Worm (Caenorhabditis elegans): Measurements from ENCODE around the gene F40G12.7.

Gene F40G12.7

DNA sequence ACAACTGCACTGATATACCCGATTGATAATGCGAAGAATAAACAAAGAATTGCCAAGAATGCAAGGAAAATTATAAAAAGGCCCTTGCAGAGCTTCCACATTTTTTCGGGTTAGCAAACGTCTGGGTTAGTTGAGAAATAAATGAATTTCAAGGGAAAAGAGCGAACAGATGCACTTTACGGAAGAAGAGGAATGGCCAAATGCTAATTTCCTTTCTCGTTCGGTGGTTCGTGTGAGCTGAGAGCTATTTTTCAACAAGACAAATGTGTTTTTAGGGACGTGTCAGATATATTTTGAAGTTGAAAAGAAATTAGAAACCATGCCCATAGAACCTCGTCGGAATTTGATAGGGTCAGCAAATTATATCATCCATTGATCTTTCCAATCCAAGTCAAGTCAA is 13.5 kb upstream of the F40G12.7 start, which contains the start of gene F40G12.2:
Gene F40G12.2, minus strand, starts transcription at position 101 of the 400 bp plus-strand sequence.
- no peak for TF ChIP-seq ceh-18 (tag; optimal IDR thresholded peaks at IDR 0.05)
- no peak for TF ChIP-seq C08G9.2 (tag; optimal IDR thresholded peaks at IDR 0.05)

DNA sequence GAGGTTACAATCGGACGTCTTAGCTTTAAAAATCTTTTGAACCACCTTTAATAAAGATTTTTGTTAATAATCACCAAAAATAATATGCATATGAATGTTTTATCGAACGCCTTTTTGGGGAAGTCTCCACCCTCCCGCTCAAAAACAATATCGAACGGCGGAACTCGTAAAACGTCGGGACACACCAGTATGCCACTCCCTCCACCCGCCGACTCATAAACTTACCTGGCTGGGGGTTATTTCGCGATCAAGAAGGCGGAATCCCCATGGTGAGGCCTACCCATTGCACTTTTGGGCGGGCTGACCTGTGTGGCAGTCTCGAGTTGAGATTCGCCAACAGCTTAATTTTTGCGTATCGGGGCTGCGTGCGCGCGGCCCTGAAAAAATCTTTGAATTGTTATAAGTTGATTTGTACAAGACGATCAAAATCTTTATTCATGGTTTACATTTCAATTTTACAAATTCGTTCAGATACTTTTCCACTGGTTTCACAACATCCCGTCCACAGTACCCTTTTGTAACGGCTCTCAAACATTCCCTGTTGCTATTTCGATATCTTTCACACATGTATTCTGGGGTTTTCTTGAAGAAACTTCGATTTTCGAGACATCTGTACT is 6.9 kb upstream of the F40G12.7 start:
- no peak for TF ChIP-seq elt-4 (tag; optimal IDR thresholded peaks at IDR 0.05)
- no peak for TF ChIP-seq hlh-15 (tag; optimal IDR thresholded peaks at IDR 0.05)
- TF ChIP-seq fkh-10 (GFP tag; optimal IDR thresholded peaks at IDR 0.05): no peak
- TF ChIP-seq fkh-6 (tag; optimal IDR thresholded peaks at IDR 0.05): no peak
- TF ChIP-seq pha-4 (tag; optimal IDR thresholded peaks at IDR 0.05): no peak
- no peak for TF ChIP-seq ceh-45 (GFP tag; IDR thresholded peaks at IDR 0.05)
- no peak for TF ChIP-seq hlh-13 (GFP tag; optimal IDR thresholded peaks at IDR 0.05)

DNA sequence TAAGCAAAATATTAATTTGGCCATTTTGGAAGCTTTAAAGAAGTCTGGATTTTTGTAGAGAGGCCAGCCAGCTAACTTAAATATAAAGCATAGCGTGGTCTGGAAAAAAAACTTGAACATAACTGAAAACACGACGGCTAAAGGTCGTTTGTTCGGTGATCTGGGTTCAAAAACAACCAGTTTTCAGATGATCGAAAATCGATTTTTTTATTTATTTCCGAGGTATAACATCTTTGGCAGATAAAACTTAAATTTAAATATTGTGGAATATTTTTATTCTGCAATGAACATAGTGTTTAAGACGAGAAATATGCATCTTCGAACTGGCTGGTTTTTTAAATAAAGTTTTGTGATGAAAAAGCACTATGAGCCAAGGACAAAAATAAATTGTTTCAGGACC is 5.8 kb upstream of the F40G12.7 start, which contains the start of gene F40G12.4:
Gene F40G12.4, minus strand, starts transcription at position 101 of the 400 bp plus-strand sequence.
- no peak for TF ChIP-seq lin-11 (tag; optimal IDR thresholded peaks at IDR 0.05)
- no peak for TF ChIP-seq ztf-16 (tag; optimal IDR thresholded peaks at IDR 0.05)
- TF ChIP-seq ets-4 (tag; optimal IDR thresholded peaks at IDR 0.05): no peak
- TF ChIP-seq lim-6 (tag; optimal IDR thresholded peaks at IDR 0.05): no peak
- no peak for TF ChIP-seq ceh-9 (tag; optimal IDR thresholded peaks at IDR 0.05)
- TF ChIP-seq fax-1 (tag; optimal IDR thresholded peaks at IDR 0.05): no peak
- no peak for TF ChIP-seq ahr-1 (tag; optimal IDR thresholded peaks at IDR 0.05)
- TF ChIP-seq Y22D7AL.16 (tag; optimal IDR thresholded peaks at IDR 0.05): no peak
- no peak for TF ChIP-seq ceh-2 (tag; optimal IDR thresholded peaks at IDR 0.05)

DNA sequence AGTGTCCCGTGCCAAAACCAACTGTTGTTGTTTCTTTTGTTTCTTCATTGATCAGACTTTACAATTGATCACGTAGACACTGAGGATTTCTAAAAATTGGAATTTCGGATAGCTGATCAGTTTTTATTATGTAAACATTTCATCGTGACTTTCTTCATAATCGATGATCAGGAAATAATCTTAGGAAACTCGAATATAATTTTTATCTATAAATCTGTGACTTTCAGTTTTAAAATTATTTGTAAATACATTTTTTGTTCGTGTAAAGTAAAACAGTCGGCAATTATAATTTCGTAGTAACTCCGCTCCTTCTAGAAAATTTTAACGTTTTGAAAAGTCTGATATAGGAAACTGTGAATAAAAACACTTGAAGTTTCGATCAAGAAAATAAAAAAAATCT is 3.6 kb upstream of the F40G12.7 start, which contains the start of gene F40G12.5:
Gene F40G12.5, minus strand, starts transcription at position 101 of the 400 bp plus-strand sequence.
- TF ChIP-seq F13H6.1 (tag; optimal IDR thresholded peaks at IDR 0.05): no peak
- no peak for TF ChIP-seq dmd-4 (tag; optimal IDR thresholded peaks at IDR 0.05; ENCODE audit: borderline replicate concordance)
- no peak for TF ChIP-seq unc-42 (tag; optimal IDR thresholded peaks at IDR 0.05)
- no peak for TF ChIP-seq fax-1 (tag; optimal IDR thresholded peaks at IDR 0.05)
- TF ChIP-seq sox-2 (GFP tag; IDR thresholded peaks at IDR 0.05): no peak
- TF ChIP-seq T23F11.4 (GFP tag; optimal IDR thresholded peaks at IDR 0.05): no peak
- TF ChIP-seq C38D4.7 (GFP tag; optimal IDR thresholded peaks at IDR 0.05): no peak
- TF ChIP-seq ceh-22 (tag; optimal IDR thresholded peaks at IDR 0.05): no peak
- no peak for TF ChIP-seq fkh-6 (tag; optimal IDR thresholded peaks at IDR 0.05)
- TF ChIP-seq K02D7.2 (tag; optimal IDR thresholded peaks at IDR 0.05): no peak
- TF ChIP-seq lin-11 (tag; optimal IDR thresholded peaks at IDR 0.05): no peak

DNA sequence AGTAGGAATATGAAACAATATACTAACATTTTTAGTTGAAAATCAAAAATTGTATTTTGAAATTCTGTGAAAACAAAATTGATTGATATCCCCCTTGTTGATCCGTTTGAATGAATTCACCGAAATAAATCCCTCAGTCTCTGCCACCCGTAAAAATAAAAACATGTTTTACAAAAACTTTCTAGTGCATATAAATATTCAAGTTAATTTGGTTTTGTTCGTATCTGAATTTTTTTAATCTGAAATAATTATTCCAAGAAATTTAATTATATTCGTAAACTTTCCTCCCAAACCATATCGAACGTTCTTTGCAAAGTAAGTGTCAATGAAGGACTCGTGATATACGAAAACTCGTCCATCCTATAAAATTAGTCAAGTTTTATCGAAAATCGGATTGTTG is 1.3 kb upstream of the F40G12.7 start, which contains the start of gene F40G12.6:
Gene F40G12.6, minus strand, starts transcription at position 101 of the 400 bp plus-strand sequence.
- no peak for TF ChIP-seq F13H6.1 (tag; optimal IDR thresholded peaks at IDR 0.05)
- no peak for TF ChIP-seq ceh-22 (tag; optimal IDR thresholded peaks at IDR 0.05)
- TF ChIP-seq lim-6 (tag; optimal IDR thresholded peaks at IDR 0.05): no peak
- no peak for TF ChIP-seq sox-4 (tag; optimal IDR thresholded peaks at IDR 0.05)
- TF ChIP-seq K09A11.1 (tag; optimal IDR thresholded peaks at IDR 0.05; ENCODE audit: insufficient read depth): no peak
- TF ChIP-seq che-1 (tag; optimal IDR thresholded peaks at IDR 0.05): no peak
- no peak for TF ChIP-seq hlh-13 (GFP tag; optimal IDR thresholded peaks at IDR 0.05)
- TF ChIP-seq madf-2 (tag; optimal IDR thresholded peaks at IDR 0.05): no peak
- no peak for TF ChIP-seq ceh-45 (GFP tag; IDR thresholded peaks at IDR 0.05)
- TF ChIP-seq ceh-6 (GFP tag; optimal IDR thresholded peaks at IDR 0.05): no peak
- no peak for TF ChIP-seq hlh-15 (tag; optimal IDR thresholded peaks at IDR 0.05)
- TF ChIP-seq ceh-48 (tag; optimal IDR thresholded peaks at IDR 0.05): no peak
